Fruit fly (Drosophila melanogaster) whole organism: ENCODE data around the gene Vha55.

Experiments used
- CG8478 ChIP-seq: fragments of >200 bp; optimal IDR thresholded peaks from 2 replicates; lab custom pipeline; 2018; ENCODE audit warnings: inconsistent platforms
- EcR ChIP-seq, 2 experiments: fragments of >200 bp; optimal IDR thresholded peaks; 2 replicates each; lab custom pipeline; 2017; ENCODE audit warnings: missing biosample characterization in 2 of 2, missing genetic modification characterization in 2 of 2, missing genetic modification reagents in 2 of 2
- pan ChIP-seq: fragments of >200 bp; optimal IDR thresholded peaks from 2 replicates; lab custom pipeline; 2017
- psq ChIP-seq: fragments of >200 bp; optimal IDR thresholded peaks from 2 replicates; lab custom pipeline; 2017

- TF ChIP-seq psq (lab: Kevin White, UChicago) (no peak), EcR (GFP tag; optimal IDR thresholded peaks at IDR 0.05; lab: Kevin White, UChicago) (no peak), CG8478 (lab: Kevin White, UChicago) (no peak), pan (lab: Kevin White, UChicago) (no peak)
Observed at dm6 chr3R:12591672-12592071, 36.0 kb downstream of the Vha55 start.
